ENCODE assay signal across 2 fruit fly cellular contexts in the genomic region with DNA sequence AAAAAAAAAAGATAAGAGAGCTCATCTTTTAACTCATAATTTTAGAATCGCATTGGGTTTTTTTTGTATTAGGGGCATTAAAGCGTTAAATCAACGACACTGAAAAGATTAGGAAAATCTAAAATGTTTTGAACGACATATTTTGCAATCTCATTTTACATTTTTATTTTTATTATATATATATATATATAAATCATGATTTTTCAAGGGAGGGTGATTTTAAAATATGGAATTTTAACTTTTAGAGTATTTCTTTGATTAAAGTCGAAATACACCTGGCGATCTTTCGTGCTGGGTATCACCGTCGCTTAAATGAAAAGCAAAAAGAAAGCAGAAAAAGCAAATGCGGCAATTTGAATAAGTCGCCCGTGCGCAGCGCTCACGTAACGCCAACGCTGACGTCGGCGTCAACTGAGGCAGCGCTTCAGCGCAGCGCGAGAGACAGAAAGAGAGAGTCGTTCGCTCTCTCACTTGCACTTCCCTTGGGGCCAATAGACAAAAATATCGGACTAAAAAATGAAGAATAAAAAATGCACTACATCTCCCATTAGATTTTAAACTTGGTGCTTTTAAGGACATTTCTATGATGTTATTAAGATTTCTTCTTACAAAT.
TF ChIP-seq lines count a peak whose summit lies in the region.

No protein-coding gene starts in this region.

TF ChIP-seq in whole organism, embryonic, 481 proteins besides CTCF, POLR2A, EP300 and RAD21 (continued from another document and continues in another):
- TF ChIP-seq fu2 (GFP tag; optimal IDR thresholded peaks at IDR 0.05; lab: Kevin White, UChicago) (no peak), CG1832 (GFP tag; optimal IDR thresholded peaks at IDR 0.05; lab: Kevin White, UChicago) (peak; percentile 68), bsh (GFP tag; optimal IDR thresholded peaks at IDR 0.05; lab: Kevin White, UChicago) (peak in 1 of 2 experiments; percentile 10), CG6765 (GFP tag; optimal IDR thresholded peaks at IDR 0.05; lab: Kevin White, UChicago) (no peak), CG8388 (GFP tag; optimal IDR thresholded peaks at IDR 0.05; lab: Kevin White, UChicago) (no peak), chn (GFP tag; optimal IDR thresholded peaks at IDR 0.05; lab: Kevin White, UChicago) (no peak), CG16813 (GFP tag; IDR thresholded peaks at IDR 0.05; lab: Robert Waterston, UW; ENCODE audit: partially characterized antibody) (no peak), Sox102F (GFP tag; optimal IDR thresholded peaks at IDR 0.05; lab: Kevin White, UChicago) (peak; percentile 68), CG16779 (GFP tag; IDR thresholded peaks at IDR 0.05; lab: Robert Waterston, UW) (no peak), repo (GFP tag; optimal IDR thresholded peaks at IDR 0.05; lab: Kevin White, UChicago) (no peak), maf-S (GFP tag; optimal IDR thresholded peaks at IDR 0.05; lab: Kevin White, UChicago) (no peak), CG17568 (GFP tag; optimal IDR thresholded peaks at IDR 0.05; lab: Kevin White, UChicago) (no peak), CG9437 (GFP tag; optimal IDR thresholded peaks at IDR 0.05; lab: Kevin White, UChicago) (no peak), wek (GFP tag; optimal IDR thresholded peaks at IDR 0.05; lab: Kevin White, UChicago) (no peak), crp (GFP tag; optimal IDR thresholded peaks at IDR 0.05; lab: Kevin White, UChicago) (no peak), CG6175 (GFP tag; IDR thresholded peaks at IDR 0.05; lab: Robert Waterston, UW) (no peak), wdn (GFP tag; IDR thresholded peaks at IDR 0.05; lab: Robert Waterston, UW) (no peak), CG10654 (GFP tag; optimal IDR thresholded peaks at IDR 0.05; lab: Kevin White, UChicago) (no peak), wor (GFP tag; IDR thresholded peaks at IDR 0.05; lab: Robert Waterston, UW) (no peak), chif (GFP tag; optimal IDR thresholded peaks at IDR 0.05; lab: Kevin White, UChicago) (no peak), CG7357 (GFP tag; IDR thresholded peaks at IDR 0.05; lab: Robert Waterston, UW) (no peak), HLH4C (GFP tag; IDR thresholded peaks at IDR 0.05; lab: Robert Waterston, UW; ENCODE audit: partially characterized antibody) (no peak), crc (GFP tag; optimal IDR thresholded peaks at IDR 0.05; lab: Kevin White, UChicago) (no peak), vnd (GFP tag; IDR thresholded peaks at IDR 0.05; lab: Robert Waterston, UW; ENCODE audit: partially characterized antibody) (no peak), hbn (GFP tag; IDR thresholded peaks at IDR 0.05; lab: Robert Waterston, UW; ENCODE audit: partially characterized antibody) (no peak), CG1529 (GFP tag; optimal IDR thresholded peaks at IDR 0.05; lab: Kevin White, UChicago) (no peak), CG10959 (GFP tag; IDR thresholded peaks at IDR 0.05; lab: Robert Waterston, UW) (no peak), CG5180 (GFP tag; optimal IDR thresholded peaks at IDR 0.05; lab: Kevin White, UChicago) (no peak), CG7839 (tag; optimal IDR thresholded peaks at IDR 0.05; lab: Kevin White, UChicago) (no peak), CG12299 (tag; optimal IDR thresholded peaks at IDR 0.05; lab: Kevin White, UChicago) (no peak), Hr3 (GFP tag; optimal IDR thresholded peaks at IDR 0.05; lab: Kevin White, UChicago) (peak; percentile 14), lov (optimal IDR thresholded peaks at IDR 0.05; lab: Kevin White, UChicago) (no peak), lov (GFP tag; IDR thresholded peaks at IDR 0.05; lab: Robert Waterston, UW) (0 out of 3 replicates have a peak, but pooled peaks have one; percentile 36), tup (GFP tag; optimal IDR thresholded peaks at IDR 0.05; lab: Kevin White, UChicago) (no peak), CG6791 (GFP tag; IDR thresholded peaks at IDR 0.05; lab: Robert Waterston, UW; ENCODE audit: partially characterized antibody) (no peak), C15 (GFP tag; IDR thresholded peaks at IDR 0.05; lab: Robert Waterston, UW) (no peak), CG6689 (GFP tag; IDR thresholded peaks at IDR 0.05; lab: Robert Waterston, UW) (no peak), Sin3A (optimal IDR thresholded peaks at IDR 0.05; lab: Kevin White, UChicago) (no peak), odd (GFP tag; optimal IDR thresholded peaks at IDR 0.05; lab: Kevin White, UChicago) (no peak), ssp (GFP tag; IDR thresholded peaks at IDR 0.05; lab: Robert Waterston, UW) (no peak), E2f2 (GFP tag; IDR thresholded peaks at IDR 0.05; lab: Robert Waterston, UW) (no peak), CG13123 (GFP tag; optimal IDR thresholded peaks at IDR 0.05; lab: Kevin White, UChicago) (no peak), Opbp (GFP tag; IDR thresholded peaks at IDR 0.05; lab: Robert Waterston, UW; ENCODE audit: partially characterized antibody) (no peak), CG33557 (GFP tag; optimal IDR thresholded peaks at IDR 0.05; lab: Kevin White, UChicago) (no peak), klu (GFP tag; IDR thresholded peaks at IDR 0.05; lab: Robert Waterston, UW) (no peak), CG15696 (tag; optimal IDR thresholded peaks at IDR 0.05; lab: Kevin White, UChicago) (no peak), disco-r (GFP tag; optimal IDR thresholded peaks at IDR 0.05; lab: Kevin White, UChicago) (no peak), vvl (GFP tag; IDR thresholded peaks at IDR 0.05; lab: Robert Waterston, UW) (peak; percentile 22; the same call in 1 of the 2 replicates), esg (GFP tag; conservative IDR thresholded peaks at IDR 0.05; lab: Robert Waterston, UW) (no peak), Abd-B (GFP tag; optimal IDR thresholded peaks at IDR 0.05; lab: Kevin White, UChicago) (peak; percentile 3), slou (GFP tag; optimal IDR thresholded peaks at IDR 0.05; lab: Kevin White, UChicago) (no peak), croc (GFP tag; conservative IDR thresholded peaks at IDR 0.05; lab: Robert Waterston, UW) (no peak), gem (tag; optimal IDR thresholded peaks at IDR 0.05; lab: Kevin White, UChicago) (peak; percentile 49), Neu2 (GFP tag; optimal IDR thresholded peaks at IDR 0.05; lab: Kevin White, UChicago; ENCODE audit: borderline replicate concordance) (no peak), Tbp (GFP tag; optimal IDR thresholded peaks at IDR 0.05; lab: Kevin White, UChicago) (no peak), CG7372 (GFP tag; IDR thresholded peaks at IDR 0.05; lab: Robert Waterston, UW) (no peak), bbx (GFP tag; IDR thresholded peaks at IDR 0.05; lab: Robert Waterston, UW; ENCODE audit: partially characterized antibody) (no peak), CG34422 (GFP tag; IDR thresholded peaks at IDR 0.05; lab: Robert Waterston, UW) (no peak), tll (GFP tag; optimal IDR thresholded peaks at IDR 0.05; lab: Kevin White, UChicago) (no peak), Kr (GFP tag; optimal IDR thresholded peaks at IDR 0.05; lab: Kevin White, UChicago) (no peak), mirr (GFP tag; optimal IDR thresholded peaks at IDR 0.05; lab: Kevin White, UChicago) (no peak), dimm (GFP tag; IDR thresholded peaks at IDR 0.05; lab: Robert Waterston, UW) (no peak), gt (GFP tag; IDR thresholded peaks at IDR 0.05; lab: Robert Waterston, UW) (no peak), Ssrp (tag; optimal IDR thresholded peaks at IDR 0.05; lab: Kevin White, UChicago) (peak; percentile 33)

TF ChIP-seq in whole organism, prepupa, 60 proteins besides CTCF, POLR2A, EP300 and RAD21 (continued from another document):
- TF ChIP-seq CG10631 (GFP tag; optimal IDR thresholded peaks at IDR 0.05; lab: Kevin White, UChicago), result no peak
- no peak for TF ChIP-seq Ets21C (GFP tag; optimal IDR thresholded peaks at IDR 0.05; lab: Kevin White, UChicago)
- TF ChIP-seq dsx (GFP tag; optimal IDR thresholded peaks at IDR 0.05; lab: Kevin White, UChicago; ENCODE audit: poor library complexity, severe bottlenecking), result no peak
- TF ChIP-seq Sox102F (GFP tag; optimal IDR thresholded peaks at IDR 0.05; lab: Kevin White, UChicago), result peak; percentile 15
- no peak for TF ChIP-seq CG31627 (GFP tag; optimal IDR thresholded peaks at IDR 0.05; lab: Kevin White, UChicago)
- no peak; the same call in 2 of the 3 replicates for TF ChIP-seq CG6163 (GFP tag; IDR thresholded peaks at IDR 0.05; lab: Robert Waterston, UW)
- TF ChIP-seq CG15336 (GFP tag; IDR thresholded peaks at IDR 0.05; lab: Robert Waterston, UW), result peak; percentile 16; the same call in 1 of the 2 replicates
- TF ChIP-seq eg (GFP tag; IDR thresholded peaks at IDR 0.05; lab: Robert Waterston, UW), result peak; percentile 21; the same call in 1 of the 3 replicates
- peak; percentile 39 for TF ChIP-seq CG4318 (GFP tag; optimal IDR thresholded peaks at IDR 0.05; lab: Kevin White, UChicago)
- peak; percentile 41; the same call in 1 of the 3 replicates for TF ChIP-seq CG8119 (GFP tag; IDR thresholded peaks at IDR 0.05; lab: Robert Waterston, UW)
- no peak for TF ChIP-seq CG6854 (GFP tag; optimal IDR thresholded peaks at IDR 0.05; lab: Kevin White, UChicago)
- TF ChIP-seq spab (GFP tag; optimal IDR thresholded peaks at IDR 0.05; lab: Kevin White, UChicago), result no peak
- TF ChIP-seq vri (GFP tag; optimal IDR thresholded peaks at IDR 0.05; lab: Kevin White, UChicago), result peak; percentile 31
- TF ChIP-seq CG7368 (GFP tag; optimal IDR thresholded peaks at IDR 0.05; lab: Kevin White, UChicago), result no peak
- no peak for TF ChIP-seq Eip93F (GFP tag; optimal IDR thresholded peaks at IDR 0.05; lab: Kevin White, UChicago)
- TF ChIP-seq CG34406 (GFP tag; optimal IDR thresholded peaks at IDR 0.05; lab: Kevin White, UChicago), result peak; percentile 41
- no peak for TF ChIP-seq Gug (GFP tag; IDR thresholded peaks at IDR 0.05; lab: Robert Waterston, UW)
- no peak for TF ChIP-seq svp (GFP tag; lab: Kevin White, UChicago)
- no peak for TF ChIP-seq CG11902 (GFP tag; optimal IDR thresholded peaks at IDR 0.05; lab: Kevin White, UChicago)
- no peak for TF ChIP-seq Hr4 (GFP tag; optimal IDR thresholded peaks at IDR 0.05; lab: Kevin White, UChicago)
- TF ChIP-seq fd85E (GFP tag; optimal IDR thresholded peaks at IDR 0.05; lab: Kevin White, UChicago), result no peak
- TF ChIP-seq ss (GFP tag; optimal IDR thresholded peaks at IDR 0.05; lab: Kevin White, UChicago), result no peak
- TF ChIP-seq fkh (GFP tag; optimal IDR thresholded peaks at IDR 0.05; lab: Kevin White, UChicago), result no peak
- no peak for TF ChIP-seq salr (GFP tag; optimal IDR thresholded peaks at IDR 0.05; lab: Kevin White, UChicago)
- no peak for TF ChIP-seq topi (GFP tag; optimal IDR thresholded peaks at IDR 0.05; lab: Kevin White, UChicago)
- TF ChIP-seq pdm3 (GFP tag; optimal IDR thresholded peaks at IDR 0.05; lab: Kevin White, UChicago), result no peak
- no peak for TF ChIP-seq CG1621 (tag; optimal IDR thresholded peaks at IDR 0.05; lab: Kevin White, UChicago)
- no peak for TF ChIP-seq CG10669 (GFP tag; optimal IDR thresholded peaks at IDR 0.05; lab: Kevin White, UChicago)
- no peak for TF ChIP-seq CG6808 (GFP tag; optimal IDR thresholded peaks at IDR 0.05; lab: Kevin White, UChicago)
- no peak for TF ChIP-seq cyc (GFP tag; optimal IDR thresholded peaks at IDR 0.05; lab: Kevin White, UChicago)
- TF ChIP-seq dac (GFP tag; optimal IDR thresholded peaks at IDR 0.05; lab: Kevin White, UChicago), result no peak
- TF ChIP-seq Lpt (GFP tag; optimal IDR thresholded peaks at IDR 0.05; lab: Kevin White, UChicago), result no peak
- no peak for TF ChIP-seq Sox15 (GFP tag; optimal IDR thresholded peaks at IDR 0.05; lab: Kevin White, UChicago)
- no peak for TF ChIP-seq Eip75B (GFP tag; optimal IDR thresholded peaks at IDR 0.05; lab: Kevin White, UChicago)
- no peak for TF ChIP-seq CG11762 (GFP tag; optimal IDR thresholded peaks at IDR 0.05; lab: Kevin White, UChicago; ENCODE audit: insufficient read depth)
- TF ChIP-seq acj6 (GFP tag; optimal IDR thresholded peaks at IDR 0.05; lab: Kevin White, UChicago), result peak; percentile 14
- no peak for TF ChIP-seq Ets96B (tag; optimal IDR thresholded peaks at IDR 0.05; lab: Kevin White, UChicago)
- peak; percentile 40 for TF ChIP-seq achi (GFP tag; optimal IDR thresholded peaks at IDR 0.05; lab: Kevin White, UChicago)
- TF ChIP-seq Eip78C (GFP tag; lab: Kevin White, UChicago), result no peak
- TF ChIP-seq CG3032 (tag; optimal IDR thresholded peaks at IDR 0.05; lab: Kevin White, UChicago), result no peak
